Worm (Caenorhabditis elegans) whole organism, late embryonic: Measurements from ENCODE around the gene tmd-2.
A peak's percentile ranks its signal among the peaks of the same experiment; 100 is the strongest.

ENCODE experiments used
- C08G9.2 ChIP-seq: sonication (generic microtip); optimal IDR thresholded peaks from 2 replicates; lab custom pipeline; 2016; ENCODE audit warnings: mild to moderate bottlenecking, missing genetic modification characterization, moderate library complexity, missing compliant biosample characterization
- C38D4.7 ChIP-seq: fragments of 200-800 bp; sonication (Bioruptor generic); optimal IDR thresholded peaks from 2 replicates; lab custom pipeline; 2018; ENCODE audit warnings: mild to moderate bottlenecking, missing genetic modification characterization, moderate library complexity, missing compliant biosample characterization
- K09A11.1 ChIP-seq: sonication (generic microtip); optimal IDR thresholded peaks from 2 replicates; lab custom pipeline; 2017; ENCODE audit warnings: antibody characterized with exemption, mild to moderate bottlenecking, missing genetic modification characterization, missing compliant biosample characterization; ENCODE audit not compliant: insufficient read depth
- T23F11.4 ChIP-seq: fragments of 200-800 bp; sonication (Bioruptor generic); optimal IDR thresholded peaks from 2 replicates; lab custom pipeline; 2018; ENCODE audit warnings: mild to moderate bottlenecking, missing genetic modification characterization, missing compliant biosample characterization
- ahr-1 ChIP-seq: sonication (generic microtip); optimal IDR thresholded peaks from 2 replicates; lab custom pipeline; 2016; ENCODE audit warnings: missing genetic modification characterization, missing compliant biosample characterization
- ama-1 ChIP-seq: fragments of 150-350 bp; optimal IDR thresholded peaks from 2 replicates; lab custom pipeline; 2014
- ceh-14 ChIP-seq: sonication (generic microtip); optimal IDR thresholded peaks from 2 replicates; lab custom pipeline; 2016; ENCODE audit warnings: missing genotype, missing genetic modification characterization, missing compliant biosample characterization
- ceh-18 ChIP-seq: sonication (generic microtip); optimal IDR thresholded peaks from 2 replicates; lab custom pipeline; 2016; ENCODE audit warnings: missing genetic modification characterization, missing compliant biosample characterization
- ceh-19 ChIP-seq: fragments of 200-800 bp; sonication (Bioruptor generic); optimal IDR thresholded peaks from 2 replicates; lab custom pipeline; 2018; ENCODE audit warnings: mild to moderate bottlenecking, missing genetic modification characterization, missing compliant biosample characterization
- ceh-24 ChIP-seq: sonication (generic microtip); optimal IDR thresholded peaks from 2 replicates; lab custom pipeline; 2016; ENCODE audit warnings: mild to moderate bottlenecking, missing genetic modification characterization, missing compliant biosample characterization
- ceh-30 ChIP-seq: fragments of 150-350 bp; optimal IDR thresholded peaks from 2 replicates; lab custom pipeline; 2014; ENCODE audit warnings: missing biosample characterization, missing genetic modification characterization
- che-1 ChIP-seq: sonication (generic microtip); optimal IDR thresholded peaks from 2 replicates; lab custom pipeline; 2016; ENCODE audit warnings: mild to moderate bottlenecking, missing genetic modification characterization, missing compliant biosample characterization
- elt-2 ChIP-seq: sonication (generic microtip); optimal IDR thresholded peaks from 2 replicates; lab custom pipeline; 2016; ENCODE audit warnings: missing genetic modification reagents, missing genetic modification characterization, missing compliant biosample characterization
- elt-4 ChIP-seq: sonication (generic microtip); optimal IDR thresholded peaks from 2 replicates; lab custom pipeline; 2016; ENCODE audit warnings: missing genetic modification characterization, missing compliant biosample characterization
- ets-4 ChIP-seq: sonication (generic microtip); optimal IDR thresholded peaks from 2 replicates; lab custom pipeline; 2016; ENCODE audit warnings: missing genetic modification characterization, missing compliant biosample characterization
- eyg-1 ChIP-seq: sonication (generic microtip); optimal IDR thresholded peaks from 2 replicates; lab custom pipeline; 2016; ENCODE audit warnings: missing genotype, missing genetic modification characterization, missing compliant biosample characterization
- fax-1 ChIP-seq: sonication (generic microtip); optimal IDR thresholded peaks from 2 replicates; lab custom pipeline; 2016; ENCODE audit warnings: missing genotype, missing genetic modification characterization, missing compliant biosample characterization
- fkh-6 ChIP-seq: sonication (generic microtip); optimal IDR thresholded peaks from 2 replicates; lab custom pipeline; 2016; ENCODE audit warnings: missing genetic modification characterization, missing compliant biosample characterization
- gmeb-2 ChIP-seq: sonication (generic microtip); optimal IDR thresholded peaks from 2 replicates; lab custom pipeline; 2016; ENCODE audit warnings: missing genetic modification characterization, inconsistent platforms, missing compliant biosample characterization
- hlh-15 ChIP-seq: sonication (generic microtip); optimal IDR thresholded peaks from 2 replicates; lab custom pipeline; 2016; ENCODE audit warnings: missing genetic modification characterization, missing compliant biosample characterization
- hlh-30 ChIP-seq: sonication (generic microtip); optimal IDR thresholded peaks from 2 replicates; lab custom pipeline; 2017; ENCODE audit warnings: antibody characterized with exemption, missing genetic modification characterization, missing compliant biosample characterization; ENCODE audit not compliant: insufficient read depth
- hlh-6 ChIP-seq: sonication (generic microtip); optimal IDR thresholded peaks from 2 replicates; lab custom pipeline; 2016; ENCODE audit warnings: missing genotype, missing genetic modification characterization, missing compliant biosample characterization
- lim-6 ChIP-seq: sonication (generic microtip); optimal IDR thresholded peaks from 2 replicates; lab custom pipeline; 2016; ENCODE audit warnings: missing genetic modification characterization, missing compliant biosample characterization
- lin-11 ChIP-seq: fragments of 200-800 bp; sonication (Bioruptor generic); optimal IDR thresholded peaks from 2 replicates; lab custom pipeline; 2018; ENCODE audit warnings: mild to moderate bottlenecking, missing genetic modification characterization, missing compliant biosample characterization
- nfya-1 ChIP-seq: sonication (generic microtip); optimal IDR thresholded peaks from 2 replicates; lab custom pipeline; 2017; ENCODE audit warnings: missing genetic modification characterization, mild to moderate bottlenecking, missing compliant biosample characterization, antibody characterized with exemption, moderate library complexity
- nhr-11 ChIP-seq: fragments of 150-350 bp; optimal IDR thresholded peaks from 2 replicates; lab custom pipeline; 2014; ENCODE audit warnings: missing biosample characterization, missing genetic modification characterization
- nhr-232 ChIP-seq: sonication (generic microtip); optimal IDR thresholded peaks from 2 replicates; lab custom pipeline; 2016; ENCODE audit warnings: missing genetic modification characterization, missing compliant biosample characterization
- npax-4 ChIP-seq: sonication (generic microtip); optimal IDR thresholded peaks from 2 replicates; lab custom pipeline; 2016; ENCODE audit warnings: missing genetic modification characterization, missing compliant biosample characterization
- pat-9 ChIP-seq: fragments of 200-800 bp; sonication (Bioruptor generic); optimal IDR thresholded peaks from 2 replicates; lab custom pipeline; 2018; ENCODE audit warnings: mild to moderate bottlenecking, missing genetic modification characterization, moderate library complexity, missing compliant biosample characterization
- pha-4 ChIP-seq: fragments of 150-350 bp; optimal IDR thresholded peaks from 2 replicates; lab custom pipeline; 2018; ENCODE audit warnings: missing biosample characterization, missing genetic modification reagents, missing genetic modification characterization
- pqm-1 ChIP-seq: sonication (generic microtip); optimal IDR thresholded peaks from 2 replicates; lab custom pipeline; 2016; ENCODE audit warnings: missing genetic modification characterization, missing compliant biosample characterization
- pros-1 ChIP-seq: fragments of 150-350 bp; optimal IDR thresholded peaks from 2 replicates; lab custom pipeline; 2014; ENCODE audit warnings: missing biosample characterization, missing genetic modification reagents, missing genetic modification characterization
- ref-2 ChIP-seq: sonication (generic microtip); optimal IDR thresholded peaks from 2 replicates; lab custom pipeline; 2016; ENCODE audit warnings: missing genetic modification characterization, missing compliant biosample characterization
- sdc-2 ChIP-seq: sonication (generic microtip); optimal IDR thresholded peaks from 2 replicates; lab custom pipeline; 2016; ENCODE audit warnings: missing genotype, missing genetic modification characterization, missing compliant biosample characterization
- sox-2 ChIP-seq: fragments of 200-800 bp; sonication (Bioruptor generic); IDR thresholded peaks from 2 replicates; pipeline ENCODE4 v1.3.6; 2022; ENCODE audit warnings: missing genetic modification reagents, missing genetic modification characterization, missing compliant biosample characterization
- syd-9 ChIP-seq: sonication (generic microtip); optimal IDR thresholded peaks from 2 replicates; lab custom pipeline; 2016; ENCODE audit warnings: mild to moderate bottlenecking, missing genetic modification characterization, moderate library complexity, missing compliant biosample characterization
- unc-55 ChIP-seq: sonication (generic microtip); optimal IDR thresholded peaks from 2 replicates; lab custom pipeline; 2017; ENCODE audit warnings: missing biosample characterization, missing genetic modification reagents, missing genetic modification characterization
- zip-5 ChIP-seq: sonication (generic microtip); optimal IDR thresholded peaks from 2 replicates; lab custom pipeline; 2016; ENCODE audit warnings: missing genetic modification characterization, missing compliant biosample characterization

The tmd-2 gene

DNA sequence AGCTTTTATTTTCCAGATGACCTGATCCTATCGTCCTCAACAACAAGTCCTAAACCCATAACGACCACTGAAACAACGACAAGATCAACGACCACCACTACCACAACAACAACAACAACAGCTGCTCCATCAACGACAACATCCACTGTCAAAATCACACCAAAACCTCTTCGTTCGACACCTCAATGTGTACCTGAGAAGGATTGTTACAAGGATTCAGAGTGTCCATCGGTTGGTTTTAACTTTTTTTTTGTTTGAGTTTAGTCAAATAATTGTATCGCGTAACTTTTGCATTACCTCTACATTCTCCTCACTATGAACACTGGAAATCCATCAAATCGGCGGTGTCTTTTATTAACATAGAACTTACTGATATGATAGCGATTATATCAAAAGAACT lies 45.6 kb downstream of the tmd-2 start:
- no peak for TF ChIP-seq ahr-1 (tag; lab: Kevin White, UChicago)
- TF ChIP-seq ets-4 = no peak
- TF ChIP-seq sox-2 (GFP tag; lab: Robert Waterston, UW) = no peak
- TF ChIP-seq ceh-24 (tag; lab: Kevin White, UChicago) = no peak
- TF ChIP-seq elt-4 = no peak
- no peak for TF ChIP-seq npax-4 (tag; lab: Kevin White, UChicago)
- no peak for TF ChIP-seq ceh-19 (GFP tag; lab: Kevin White, UChicago)
- no peak for TF ChIP-seq hlh-30 (tag; lab: Kevin White, UChicago)
- no peak for TF ChIP-seq C08G9.2
- no peak for TF ChIP-seq ceh-30 (tag; lab: Kevin White, UChicago)
- no peak for TF ChIP-seq pat-9 (tag; lab: Kevin White, UChicago)
- TF ChIP-seq ref-2 (tag; lab: Kevin White, UChicago) = no peak
- no peak for TF ChIP-seq C38D4.7 (GFP tag; lab: Kevin White, UChicago)
- no peak for TF ChIP-seq ama-1

DNA sequence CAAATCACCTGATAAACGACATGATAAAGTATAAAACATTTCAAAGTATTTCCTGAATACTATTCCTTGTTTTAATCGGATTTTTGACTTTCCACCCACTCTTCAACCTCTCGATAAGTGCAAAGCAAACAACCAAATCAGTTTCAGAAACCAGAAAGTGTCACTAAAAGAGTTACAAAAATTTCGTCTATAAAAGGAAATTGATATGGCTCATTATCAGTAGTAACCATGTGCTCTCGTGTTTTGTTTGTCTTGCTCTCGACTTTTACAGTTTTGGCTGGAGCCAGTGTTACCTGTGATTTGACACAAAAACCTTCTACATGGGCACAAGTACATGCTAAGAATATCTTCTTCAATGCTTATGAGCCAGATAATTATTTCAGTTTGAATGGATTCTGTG lies 49.3 kb downstream of the tmd-2 start, which contains the start of gene F52E1.14:
F52E1.14 (plus strand) TSS at position 207 of the 400 bp plus-strand sequence.
- TF ChIP-seq elt-2 (tag; lab: Kevin White, UChicago) (peak; percentile 29), zip-5 (no peak)
- TF ChIP-seq, all 69 proteins: peak for 1

DNA sequence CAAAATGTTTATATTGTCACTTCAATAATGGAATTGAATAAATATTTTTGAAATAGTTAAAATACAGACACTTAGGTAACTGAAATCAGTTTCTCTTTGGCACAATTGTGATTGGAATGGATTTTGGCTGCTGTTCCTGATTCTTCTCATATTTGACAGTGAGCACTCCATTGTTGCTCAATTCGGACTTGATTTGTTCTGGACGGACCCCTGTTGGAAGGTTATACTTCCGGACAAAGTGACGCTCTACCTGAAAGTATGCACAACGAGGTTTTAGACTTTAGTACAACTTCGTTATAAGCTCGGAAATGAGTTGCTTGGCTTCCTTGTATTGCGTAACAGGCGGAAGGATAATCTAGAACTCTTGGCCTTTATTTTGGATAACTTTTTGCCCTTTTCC lies 50.3 kb downstream of the tmd-2 start:
- TF ChIP-seq K09A11.1 (tag; lab: Kevin White, UChicago) (no peak), unc-55 (no peak), pha-4 (tag; lab: Kevin White, UChicago) (no peak), C08G9.2 (no peak), ceh-19 (GFP tag; lab: Kevin White, UChicago) (no peak), pros-1 (tag; lab: Kevin White, UChicago) (no peak), fkh-6 (no peak), T23F11.4 (GFP tag; lab: Kevin White, UChicago) (no peak), nhr-232 (tag; lab: Kevin White, UChicago) (no peak), hlh-6 (tag; lab: Kevin White, UChicago) (no peak), sox-2 (GFP tag; lab: Robert Waterston, UW) (no peak), ceh-18 (no peak), hlh-15 (tag; lab: Kevin White, UChicago) (no peak), nhr-11 (tag; lab: Kevin White, UChicago) (no peak), gmeb-2 (tag; lab: Kevin White, UChicago) (no peak), fax-1 (tag; lab: Kevin White, UChicago) (no peak), npax-4 (tag; lab: Kevin White, UChicago) (no peak), lim-6 (tag; lab: Kevin White, UChicago) (no peak), syd-9 (tag; lab: Kevin White, UChicago) (no peak)

DNA sequence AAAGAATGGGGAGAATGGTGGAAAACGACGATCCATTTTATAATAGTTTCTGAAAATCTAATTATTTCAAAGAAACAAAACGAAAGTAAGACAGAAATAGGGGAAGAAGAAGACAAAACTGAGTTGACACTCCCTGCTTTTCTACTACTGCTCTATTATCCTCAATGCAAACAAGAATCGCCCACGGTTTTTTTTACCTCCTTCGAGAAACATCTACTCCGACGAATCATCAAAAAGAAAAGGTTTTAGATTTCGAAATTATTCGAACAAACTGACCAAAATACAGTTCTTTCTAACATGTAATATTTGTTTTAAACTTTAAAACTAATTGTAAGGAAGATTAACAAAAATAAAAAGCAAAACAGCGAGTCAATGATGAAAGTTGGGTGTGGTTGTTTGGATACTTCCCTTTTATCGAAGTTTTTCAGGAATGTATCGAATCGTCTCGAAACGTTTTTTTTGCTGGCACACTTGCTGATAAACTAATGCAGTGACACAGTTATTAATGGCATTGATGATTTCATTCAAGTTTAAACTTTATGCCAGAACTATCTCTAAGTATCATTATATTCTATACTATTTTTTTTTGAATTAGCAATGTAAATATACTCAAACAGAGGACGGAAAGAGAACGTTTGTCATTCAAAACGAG lies 51.5 kb downstream of the tmd-2 start, which contains the start of gene hsp-17:
hsp-17 (minus strand) TSS at position 51 of the 652 bp plus-strand sequence.
- TF ChIP-seq sdc-2 (tag; lab: Kevin White, UChicago) (no peak), pqm-1 (tag; lab: Kevin White, UChicago) (no peak), elt-2 (tag; lab: Kevin White, UChicago) (no peak), ceh-30 (tag; lab: Kevin White, UChicago) (no peak), eyg-1 (tag; lab: Kevin White, UChicago) (no peak), ets-4 (no peak)

DNA sequence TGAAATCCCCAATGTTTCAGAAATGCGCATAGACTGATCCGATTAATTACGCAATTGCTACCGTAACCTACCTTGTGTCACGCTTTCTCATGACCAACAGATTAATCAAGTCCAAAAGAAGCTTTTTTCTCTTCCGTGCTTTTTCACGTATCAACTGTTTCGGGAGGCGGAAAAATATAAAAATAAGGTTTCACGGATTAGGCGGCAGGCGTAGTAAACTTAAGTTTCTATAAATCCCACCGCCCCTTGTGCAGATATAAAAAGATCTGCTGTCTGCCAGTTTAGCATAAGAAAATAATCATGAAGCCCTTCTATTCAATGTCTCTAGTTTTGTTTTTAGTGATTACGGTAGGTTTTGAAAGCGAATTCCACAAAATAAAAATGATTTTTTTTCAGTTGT lies 52.6 kb downstream of the tmd-2 start, which contains the start of gene gcy-7:
gcy-7 (plus strand) TSS at position 301 of the 400 bp plus-strand sequence.
- TF ChIP-seq unc-55 (no peak), lin-11 (no peak), C08G9.2 (no peak), hlh-15 (tag; lab: Kevin White, UChicago) (no peak), pha-4 (tag; lab: Kevin White, UChicago) (no peak), ceh-30 (tag; lab: Kevin White, UChicago) (no peak), che-1 (no peak), ceh-14 (tag; lab: Kevin White, UChicago) (no peak), ahr-1 (tag; lab: Kevin White, UChicago) (no peak), nfya-1 (tag; lab: Kevin White, UChicago) (no peak)
- TF ChIP-seq, all 69 proteins: peak for 0
